Fruit fly (Drosophila melanogaster) whole organism, prepupa: ENCODE measurements around the gene CG5644.

Experiments
- Blimp-1 ChIP-seq: fragments of 200-800 bp; sonication (Bioruptor generic); optimal IDR thresholded peaks from 3 replicates; lab custom pipeline; 2017; ENCODE audit warnings: missing biosample characterization, missing genetic modification characterization, mild to moderate bottlenecking, moderate library complexity, missing genetic modification reagents
- CG11762 ChIP-seq: fragments of 200-800 bp; sonication (Bioruptor generic); optimal IDR thresholded peaks from 3 replicates; lab custom pipeline; 2016; ENCODE audit warnings: missing biosample characterization, missing genetic modification characterization; ENCODE audit not compliant: insufficient read depth
- CG11902 ChIP-seq: fragments of 200-800 bp; sonication (Bioruptor generic); optimal IDR thresholded peaks from 3 replicates; lab custom pipeline; 2016; ENCODE audit warnings: missing biosample characterization, missing genetic modification characterization
- CG15336 ChIP-seq: fragments of 200-800 bp; sonication (Bioruptor generic); IDR thresholded peaks from 2 replicates; pipeline ENCODE4 v1.3.6; 2022; ENCODE audit warnings: missing biosample characterization, missing genetic modification characterization
- CG1621 ChIP-seq: fragments of 200-800 bp; sonication (Bioruptor generic); optimal IDR thresholded peaks from 3 replicates; lab custom pipeline; 2018; ENCODE audit warnings: missing biosample characterization, mild to moderate bottlenecking, missing genetic modification characterization
- CG3032 ChIP-seq: fragments of 200-800 bp; optimal IDR thresholded peaks from 2 replicates; lab custom pipeline; 2019; ENCODE audit warnings: missing biosample characterization, mild to moderate bottlenecking, missing genetic modification characterization, moderate library complexity
- CG31627 ChIP-seq: fragments of 200-800 bp; sonication (Bioruptor generic); optimal IDR thresholded peaks from 3 replicates; lab custom pipeline; 2016; ENCODE audit warnings: missing biosample characterization, missing genetic modification characterization
- CG3919 ChIP-seq: fragments of 200-800 bp; sonication (Bioruptor generic); optimal IDR thresholded peaks from 3 replicates; lab custom pipeline; 2016; ENCODE audit warnings: missing biosample characterization, missing genetic modification characterization
- CG6163 ChIP-seq: fragments of 200-800 bp; sonication (Bioruptor generic); IDR thresholded peaks from 3 replicates; pipeline ENCODE4 v1.3.6; 2022; ENCODE audit warnings: missing biosample characterization, missing genetic modification characterization
- CG6808 ChIP-seq: fragments of 200-800 bp; sonication (Bioruptor generic); optimal IDR thresholded peaks from 3 replicates; lab custom pipeline; 2017; ENCODE audit warnings: missing biosample characterization, missing genetic modification characterization, mild to moderate bottlenecking, moderate library complexity, missing genetic modification reagents
- CG6854 ChIP-seq: fragments of 200-800 bp; sonication (Bioruptor generic); optimal IDR thresholded peaks from 2 replicates; lab custom pipeline; 2017; ENCODE audit warnings: missing biosample characterization, mild to moderate bottlenecking, missing genetic modification characterization
- CG8119 ChIP-seq: fragments of 200-800 bp; sonication (Bioruptor generic); IDR thresholded peaks from 3 replicates; pipeline ENCODE4 v1.3.6; 2022; ENCODE audit warnings: missing biosample characterization, missing genetic modification characterization
- CG8319 ChIP-seq: fragments of 200-800 bp; sonication (Bioruptor generic); optimal IDR thresholded peaks from 3 replicates; lab custom pipeline; 2016; ENCODE audit warnings: missing biosample characterization, missing genetic modification characterization
- CG9139 ChIP-seq: fragments of 200-800 bp; sonication (Bioruptor generic); optimal IDR thresholded peaks from 3 replicates; lab custom pipeline; 2017; ENCODE audit warnings: missing biosample characterization, mild to moderate bottlenecking, missing genetic modification characterization
- Eip75B ChIP-seq: fragments of 200-800 bp; sonication (Bioruptor generic); optimal IDR thresholded peaks from 3 replicates; lab custom pipeline; 2016; ENCODE audit warnings: missing biosample characterization, missing genetic modification characterization
- Eip78C ChIP-seq: fragments of 200-800 bp; sonication (Bioruptor generic); peaks from one replicate; lab custom pipeline; 2016; ENCODE audit warnings: missing biosample characterization, missing genetic modification characterization
- Eip93F ChIP-seq: fragments of 200-800 bp; sonication (Bioruptor generic); optimal IDR thresholded peaks from 2 replicates; lab custom pipeline; 2016; ENCODE audit warnings: missing biosample characterization, mild to moderate bottlenecking, missing genetic modification characterization
- Hr39 ChIP-seq: fragments of 200-800 bp; sonication (Bioruptor generic); optimal IDR thresholded peaks from 2 replicates; lab custom pipeline; 2016; ENCODE audit warnings: missing biosample characterization, missing genetic modification characterization
- Smox ChIP-seq: fragments of 200-800 bp; sonication (Bioruptor generic); optimal IDR thresholded peaks from 3 replicates; lab custom pipeline; 2016; ENCODE audit warnings: missing biosample characterization, missing genetic modification characterization
- Sox102F ChIP-seq: fragments of 200-800 bp; sonication (Bioruptor generic); optimal IDR thresholded peaks from 2 replicates; lab custom pipeline; 2016; ENCODE audit warnings: missing biosample characterization, mild to moderate bottlenecking, missing genetic modification characterization
- Sox14 ChIP-seq: fragments of 200-800 bp; sonication (Bioruptor generic); optimal IDR thresholded peaks from 3 replicates; lab custom pipeline; 2016; ENCODE audit warnings: missing biosample characterization, missing genetic modification characterization
- achi ChIP-seq: fragments of 200-800 bp; sonication (Bioruptor generic); optimal IDR thresholded peaks from 3 replicates; lab custom pipeline; 2016; ENCODE audit warnings: missing biosample characterization, missing genetic modification characterization
- acj6 ChIP-seq: fragments of 200-800 bp; sonication (Bioruptor generic); optimal IDR thresholded peaks from 3 replicates; lab custom pipeline; 2016; ENCODE audit warnings: missing biosample characterization, missing genetic modification characterization
- dac ChIP-seq: fragments of 200-800 bp; sonication (Bioruptor generic); optimal IDR thresholded peaks from 2 replicates; lab custom pipeline; 2017; ENCODE audit warnings: missing biosample characterization, mild to moderate bottlenecking, missing genetic modification characterization
- dsx ChIP-seq: fragments of 200-800 bp; optimal IDR thresholded peaks from 3 replicates; lab custom pipeline; 2019; ENCODE audit warnings: missing biosample characterization, mild to moderate bottlenecking, missing genetic modification characterization, moderate library complexity; ENCODE audit not compliant: poor library complexity, severe bottlenecking
- eg ChIP-seq: fragments of 200-800 bp; sonication (Bioruptor generic); IDR thresholded peaks from 3 replicates; pipeline ENCODE4 v1.3.6; 2022; ENCODE audit warnings: missing biosample characterization, missing genetic modification characterization
- esn ChIP-seq: fragments of 200-800 bp; sonication (Bioruptor generic); optimal IDR thresholded peaks from 2 replicates; lab custom pipeline; 2016; ENCODE audit warnings: missing biosample characterization, mild to moderate bottlenecking, missing genetic modification characterization, moderate library complexity
- fd59A ChIP-seq: fragments of 200-800 bp; sonication (Bioruptor generic); optimal IDR thresholded peaks from 2 replicates; lab custom pipeline; 2017; ENCODE audit warnings: missing biosample characterization, mild to moderate bottlenecking, missing genetic modification characterization, missing genetic modification reagents
- fkh ChIP-seq: fragments of 200-800 bp; sonication (Bioruptor generic); optimal IDR thresholded peaks from 3 replicates; lab custom pipeline; 2017; ENCODE audit warnings: missing biosample characterization, mild to moderate bottlenecking, missing genetic modification characterization, moderate library complexity
- lz ChIP-seq: fragments of 200-800 bp; sonication (Bioruptor generic); optimal IDR thresholded peaks from 3 replicates; lab custom pipeline; 2016; ENCODE audit warnings: missing biosample characterization, missing genetic modification characterization
- net ChIP-seq: fragments of 200-800 bp; sonication (Bioruptor generic); optimal IDR thresholded peaks from 3 replicates; lab custom pipeline; 2016; ENCODE audit warnings: missing biosample characterization, missing genetic modification characterization
- ss ChIP-seq, 2 experiments: fragments of 200-800 bp; sonication (Bioruptor generic); optimal IDR thresholded peaks; 2 replicates in 1 of 2; 3 replicates in 1 of 2; lab custom pipeline; 2017 to 2018; ENCODE audit warnings: mild to moderate bottlenecking in 2 of 2, missing biosample characterization in 2 of 2, missing genetic modification characterization in 2 of 2, moderate library complexity in 1 of 2
- svp ChIP-seq: fragments of 200-800 bp; sonication (Bioruptor generic); peaks from one replicate; lab custom pipeline; 2016; ENCODE audit warnings: missing biosample characterization, missing genetic modification characterization

CG5644 gene

dm6 chr3L:9002527-9002926, 22.8 kb upstream of the CG5644 start:
- TF ChIP-seq Smox (GFP tag; lab: Kevin White, UChicago) (no peak), CG15336 (no peak), Hr39 (no peak), Sox14 (GFP tag; lab: Kevin White, UChicago) (no peak), esn (no peak), Eip78C (GFP tag; lab: Kevin White, UChicago) (no peak)

dm6 chr3L:8997686-8998239, 18.1 kb upstream of the CG5644 start, which contains the start of the genes smg and CG5087:
TSS of gene smg (minus strand) at chr3L:8997989.
TSS of gene CG5087 (plus strand) at chr3L:8998184.
- TF ChIP-seq Eip93F (GFP tag; lab: Kevin White, UChicago) (peak; percentile 13), dsx (no peak), lz (GFP tag; lab: Kevin White, UChicago) (peak; percentile 7), CG31627 (GFP tag; lab: Kevin White, UChicago) (no peak), svp (GFP tag; lab: Kevin White, UChicago) (peak; percentile 83), fkh (GFP tag; lab: Kevin White, UChicago) (peak; percentile 75), Hr39 (peak; percentile 13), CG9139 (no peak), Eip75B (peak; percentile 14)

- TF ChIP-seq CG31627 (GFP tag; lab: Kevin White, UChicago) (no peak), CG6854 (GFP tag; lab: Kevin White, UChicago) (peak; percentile 41), CG8319 (GFP tag; lab: Kevin White, UChicago) (no peak), svp (GFP tag; lab: Kevin White, UChicago) (peak; percentile 89), Smox (GFP tag; lab: Kevin White, UChicago) (no peak), ss (GFP tag; optimal IDR thresholded peaks at IDR 0.05; lab: Kevin White, UChicago) (peak in 1 of 2 experiments; percentile 21), dac (GFP tag; lab: Kevin White, UChicago) (no peak), CG9139 (no peak), CG3032 (no peak), CG11762 (GFP tag; lab: Kevin White, UChicago) (no peak), Sox102F (GFP tag; lab: Kevin White, UChicago) (peak; percentile 13), CG8119 (GFP tag; lab: Robert Waterston, UW) (peak; percentile 14; the same call in 1 of the 3 replicates), achi (GFP tag; lab: Kevin White, UChicago) (peak; percentile 52), net (GFP tag; lab: Kevin White, UChicago) (peak; percentile 18), CG1621 (tag; lab: Kevin White, UChicago) (peak; percentile 2), CG11902 (GFP tag; lab: Kevin White, UChicago) (no peak), eg (GFP tag; lab: Robert Waterston, UW) (0 out of 3 replicates have a peak, but pooled peaks have one; percentile 34), lz (GFP tag; lab: Kevin White, UChicago) (no peak), Eip78C (GFP tag; lab: Kevin White, UChicago) (peak; percentile 32), CG6163 (0 out of 3 replicates have a peak, but pooled peaks have one; percentile 18), acj6 (GFP tag; lab: Kevin White, UChicago) (no peak), fd59A (no peak), CG3919 (GFP tag; lab: Kevin White, UChicago) (peak; percentile 15), CG6808 (GFP tag; lab: Kevin White, UChicago) (no peak), Blimp-1 (GFP tag; lab: Kevin White, UChicago) (peak; percentile 91), CG15336 (0 out of 2 replicates have a peak, but pooled peaks have one; percentile 31), dsx (peak; percentile 26)
- TF ChIP-seq, all 60 proteins: peak for 15
These were observed 17.4 kb upstream of the CG5644 start for dm6 chr3L:8996899-8997685.
